Fruit fly (Drosophila melanogaster) whole organism, embryonic: ENCODE data around the gene dbr.

Source experiments
- ATbp ChIP-seq: fragments of 200-800 bp; sonication (Bioruptor generic); optimal IDR thresholded peaks from 2 replicates; lab custom pipeline; 2017; ENCODE audit warnings: missing biosample characterization, mild to moderate bottlenecking, missing genetic modification characterization, missing genetic modification reagents
- Awh ChIP-seq: fragments of 200-800 bp; sonication (Bioruptor generic); IDR thresholded peaks from 2 replicates; pipeline ENCODE4, ENCODE4 v1.3.6; 2022; ENCODE audit warnings: missing biosample characterization, missing genetic modification characterization
- BEAF-32 ChIP-seq: fragments of 200-800 bp; sonication (Bioruptor generic); optimal IDR thresholded peaks from 3 replicates; lab custom pipeline; 2017; ENCODE audit warnings: missing biosample characterization, missing genetic modification characterization, mild to moderate bottlenecking, moderate library complexity, missing genetic modification reagents
- C15 ChIP-seq: fragments of 200-800 bp; sonication (Bioruptor generic); IDR thresholded peaks from 3 replicates; pipeline ENCODE4 v1.3.6; 2022; ENCODE audit warnings: missing biosample characterization, missing genetic modification characterization
- CG10462 ChIP-seq: fragments of 200-800 bp; sonication (Bioruptor generic); optimal IDR thresholded peaks from 2 replicates; lab custom pipeline; 2016; ENCODE audit warnings: missing biosample characterization, missing genetic modification characterization
- CG10654 ChIP-seq: fragments of 200-800 bp; sonication (Bioruptor generic); optimal IDR thresholded peaks from 2 replicates; lab custom pipeline; 2016; ENCODE audit warnings: missing biosample characterization, missing genetic modification characterization
- CG11093 ChIP-seq: fragments of 200-800 bp; sonication (Bioruptor generic); IDR thresholded peaks from 3 replicates; pipeline ENCODE4 v1.3.6; 2022; ENCODE audit warnings: missing biosample characterization, missing genetic modification characterization
- CG13296 ChIP-seq: fragments of 200-800 bp; sonication (Bioruptor generic); optimal IDR thresholded peaks from 3 replicates; lab custom pipeline; 2018; ENCODE audit warnings: missing biosample characterization, mild to moderate bottlenecking, missing genetic modification characterization
- CG1529 ChIP-seq: fragments of 200-800 bp; sonication (Bioruptor generic); optimal IDR thresholded peaks from 3 replicates; lab custom pipeline; 2018; ENCODE audit warnings: missing biosample characterization, missing genetic modification characterization
- CG1647 ChIP-seq: fragments of 200-800 bp; sonication (Bioruptor generic); optimal IDR thresholded peaks from 3 replicates; lab custom pipeline; 2016; ENCODE audit warnings: missing biosample characterization, missing genetic modification characterization
- CG16863 ChIP-seq: fragments of 200-800 bp; sonication (Bioruptor generic); optimal IDR thresholded peaks from 3 replicates; lab custom pipeline; 2016; ENCODE audit warnings: missing biosample characterization, missing genetic modification characterization
- CG17359 ChIP-seq: fragments of 200-800 bp; sonication (Bioruptor generic); optimal IDR thresholded peaks from 3 replicates; lab custom pipeline; 2018; ENCODE audit warnings: missing biosample characterization, mild to moderate bottlenecking, missing genetic modification characterization, moderate library complexity
- CG18764 ChIP-seq: fragments of 200-800 bp; sonication (Bioruptor generic); optimal IDR thresholded peaks from 3 replicates; lab custom pipeline; 2016; ENCODE audit warnings: missing biosample characterization, missing genetic modification characterization
- CG4820 ChIP-seq: fragments of 200-800 bp; sonication (Bioruptor generic); optimal IDR thresholded peaks from 3 replicates; lab custom pipeline; 2016; ENCODE audit warnings: missing biosample characterization, missing genetic modification characterization
- CG6272 ChIP-seq: fragments of 200-800 bp; sonication (Bioruptor generic); IDR thresholded peaks from 2 replicates; pipeline ENCODE4 v1.3.6; 2022; ENCODE audit warnings: missing biosample characterization, missing genetic modification characterization
- CG9215 ChIP-seq: fragments of 200-800 bp; sonication (Bioruptor generic); IDR thresholded peaks from 2 replicates; pipeline ENCODE4 v1.3.6; 2022; ENCODE audit warnings: missing biosample characterization, missing genetic modification characterization
- CG9797 ChIP-seq: fragments of 200-800 bp; sonication (Bioruptor generic); optimal IDR thresholded peaks from 3 replicates; lab custom pipeline; 2018; ENCODE audit warnings: missing biosample characterization, mild to moderate bottlenecking, missing genetic modification characterization
- CG9817 ChIP-seq: fragments of 200-800 bp; sonication (Bioruptor generic); optimal IDR thresholded peaks from 2 replicates; lab custom pipeline; 2018; ENCODE audit warnings: missing biosample characterization, mild to moderate bottlenecking, missing genetic modification characterization, moderate library complexity
- CoRest ChIP-seq: fragments of 200-800 bp; sonication (Bioruptor generic); optimal IDR thresholded peaks from 3 replicates; lab custom pipeline; 2018; ENCODE audit warnings: missing biosample characterization, mild to moderate bottlenecking, missing genetic modification characterization, moderate library complexity
- Elba2 ChIP-seq: fragments of 200-800 bp; sonication (Bioruptor generic); optimal IDR thresholded peaks from 3 replicates; lab custom pipeline; 2016; ENCODE audit warnings: missing biosample characterization, missing genetic modification characterization
- Hmr ChIP-seq: fragments of 200-800 bp; sonication (Bioruptor generic); optimal IDR thresholded peaks from 3 replicates; lab custom pipeline; 2017; ENCODE audit warnings: mild to moderate bottlenecking, missing biosample characterization, missing genetic modification reagents, missing genetic modification characterization
- Hr78 ChIP-seq, 2 experiments: fragments of 200-800 bp in 1 of 2; fragments of >200 bp in 1 of 2; sonication (Bioruptor generic) in 1 of 2; optimal IDR thresholded peaks; 2 replicates each; lab custom pipeline; 2017 to 2019; ENCODE audit warnings: missing biosample characterization in 2 of 2, missing genetic modification characterization in 2 of 2, mild to moderate bottlenecking in 1 of 2, moderate library complexity in 1 of 2
- Meics ChIP-seq: fragments of 200-800 bp; sonication (Bioruptor generic); optimal IDR thresholded peaks from 2 replicates; lab custom pipeline; 2017; ENCODE audit warnings: missing biosample characterization, mild to moderate bottlenecking, missing genetic modification characterization
- Nf-YA ChIP-seq: fragments of 200-800 bp; sonication (Bioruptor generic); IDR thresholded peaks from 2 replicates; pipeline ENCODE4 v1.3.6; 2022; ENCODE audit warnings: missing biosample characterization, missing genetic modification characterization
- Ptx1 ChIP-seq: fragments of 200-800 bp; sonication (Bioruptor generic); IDR thresholded peaks from 2 replicates; pipeline ENCODE4 v1.3.6; 2022; ENCODE audit warnings: missing biosample characterization, missing genetic modification characterization
- Sox100B ChIP-seq: fragments of 200-800 bp; sonication (Bioruptor generic); optimal IDR thresholded peaks from 3 replicates; lab custom pipeline; 2018; ENCODE audit warnings: missing biosample characterization, mild to moderate bottlenecking, missing genetic modification characterization
- Sox102F ChIP-seq: fragments of 200-800 bp; sonication (Bioruptor generic); optimal IDR thresholded peaks from 2 replicates; lab custom pipeline; 2018; ENCODE audit warnings: missing biosample characterization, mild to moderate bottlenecking, missing genetic modification characterization, moderate library complexity
- Spps ChIP-seq: fragments of 200-800 bp; sonication (Bioruptor generic); optimal IDR thresholded peaks from 2 replicates; lab custom pipeline; 2018; ENCODE audit warnings: missing biosample characterization, mild to moderate bottlenecking, missing genetic modification characterization
- Ssrp ChIP-seq: fragments of 200-800 bp; sonication (Bioruptor generic); optimal IDR thresholded peaks from 2 replicates; lab custom pipeline; 2018; ENCODE audit warnings: missing biosample characterization, mild to moderate bottlenecking, missing genetic modification characterization, moderate library complexity
- YL-1 ChIP-seq: fragments of 200-800 bp; sonication (Bioruptor generic); optimal IDR thresholded peaks from 3 replicates; lab custom pipeline; 2017; ENCODE audit warnings: missing biosample characterization, mild to moderate bottlenecking, missing genetic modification characterization
- ara ChIP-seq: fragments of 200-800 bp; sonication (Bioruptor generic); IDR thresholded peaks from 2 replicates; pipeline ENCODE4 v1.3.6; 2022; ENCODE audit warnings: missing biosample characterization, missing genetic modification characterization
- bbx ChIP-seq: fragments of 200-800 bp; sonication (Bioruptor generic); IDR thresholded peaks from 2 replicates; pipeline ENCODE4 v1.3.6; 2022; ENCODE audit warnings: missing biosample characterization, missing genetic modification characterization; ENCODE audit not compliant: partially characterized antibody
- bigmax ChIP-seq: fragments of 200-800 bp; sonication (Bioruptor generic); optimal IDR thresholded peaks from 2 replicates; lab custom pipeline; 2018; ENCODE audit warnings: missing biosample characterization, mild to moderate bottlenecking, missing genetic modification characterization
- bowl ChIP-seq: fragments of 200-800 bp; sonication (Bioruptor generic); IDR thresholded peaks from 2 replicates; pipeline ENCODE4 v1.3.6; 2022; ENCODE audit warnings: missing biosample characterization, missing genetic modification characterization
- cas ChIP-seq: fragments of 200-800 bp; sonication (Bioruptor generic); IDR thresholded peaks from 2 replicates; pipeline ENCODE4 v1.3.6; 2022; ENCODE audit warnings: missing biosample characterization, missing genetic modification characterization
- croc ChIP-seq: fragments of 200-800 bp; sonication (Bioruptor generic); conservative IDR thresholded peaks from 3 replicates; pipeline ENCODE4 v1.3.6; 2022; ENCODE audit warnings: missing biosample characterization, missing genetic modification characterization
- emc ChIP-seq: fragments of 200-800 bp; sonication (Bioruptor generic); optimal IDR thresholded peaks from 2 replicates; lab custom pipeline; 2016; ENCODE audit warnings: missing biosample characterization, missing genetic modification characterization
- eve ChIP-seq, 2 experiments: fragments of >200 bp; optimal IDR thresholded peaks; 2 replicates each; lab custom pipeline; 2017; ENCODE audit warnings: missing biosample characterization in 2 of 2, missing genetic modification characterization in 2 of 2
- gcm2 ChIP-seq: fragments of 200-800 bp; sonication (Bioruptor generic); optimal IDR thresholded peaks from 2 replicates; lab custom pipeline; 2016; ENCODE audit warnings: missing biosample characterization, missing genetic modification characterization
- gfzf ChIP-seq: fragments of 200-800 bp; sonication (Bioruptor generic); optimal IDR thresholded peaks from 2 replicates; lab custom pipeline; 2016; ENCODE audit warnings: missing biosample characterization, mild to moderate bottlenecking, missing genetic modification characterization, moderate library complexity
- jigr1 ChIP-seq: fragments of 200-800 bp; sonication (Bioruptor generic); IDR thresholded peaks from 3 replicates; pipeline ENCODE4 v1.3.6; 2022; ENCODE audit warnings: missing biosample characterization, missing genetic modification characterization
- kay ChIP-seq: fragments of 200-800 bp; sonication (Bioruptor generic); optimal IDR thresholded peaks from 2 replicates; lab custom pipeline; 2016; ENCODE audit warnings: missing biosample characterization, missing genetic modification characterization
- mld ChIP-seq: fragments of 200-800 bp; sonication (Bioruptor generic); IDR thresholded peaks from 3 replicates; pipeline ENCODE4 v1.3.6; 2022; ENCODE audit warnings: missing biosample characterization, missing genetic modification characterization; ENCODE audit not compliant: partially characterized antibody
- nau ChIP-seq: fragments of 200-800 bp; sonication (Bioruptor generic); optimal IDR thresholded peaks from 3 replicates; lab custom pipeline; 2017; ENCODE audit warnings: missing biosample characterization, mild to moderate bottlenecking, missing genetic modification characterization, missing genetic modification reagents
- peb ChIP-seq: fragments of 200-800 bp; sonication (Bioruptor generic); IDR thresholded peaks from 2 replicates; pipeline ENCODE4 v1.3.6; 2022; ENCODE audit warnings: missing biosample characterization, missing genetic modification characterization
- sd ChIP-seq: fragments of 200-800 bp; sonication (Bioruptor generic); optimal IDR thresholded peaks from 3 replicates; lab custom pipeline; 2018; ENCODE audit warnings: missing biosample characterization, mild to moderate bottlenecking, missing genetic modification characterization, moderate library complexity
- stc ChIP-seq: fragments of 200-800 bp; sonication (Bioruptor generic); IDR thresholded peaks from 2 replicates; pipeline ENCODE4 v1.3.6; 2022; ENCODE audit warnings: missing biosample characterization, missing genetic modification characterization
- vvl ChIP-seq: fragments of 200-800 bp; sonication (Bioruptor generic); IDR thresholded peaks from 2 replicates; pipeline ENCODE4 v1.3.6; 2022; ENCODE audit warnings: missing biosample characterization, missing genetic modification characterization
- yki ChIP-seq: fragments of >200 bp; optimal IDR thresholded peaks from 3 replicates; lab custom pipeline; 2018
- z ChIP-seq: fragments of 200-800 bp; sonication (Bioruptor generic); IDR thresholded peaks from 3 replicates; pipeline ENCODE4 v1.3.6; 2022; ENCODE audit warnings: missing biosample characterization, missing genetic modification characterization

dbr gene

dm6 chr2L:66369-67278 lies at the start of gene dbr (continued):
- no peak for TF ChIP-seq Ptx1
- no peak for TF ChIP-seq bowl (GFP tag; lab: Robert Waterston, UW)
- TF ChIP-seq Hr78 (GFP tag; optimal IDR thresholded peaks at IDR 0.05; lab: Kevin White, UChicago): peak in 1 of 2 experiments; percentile 6
- no peak for TF ChIP-seq CG9797 (GFP tag; lab: Kevin White, UChicago)
- no peak for TF ChIP-seq cas (GFP tag; lab: Robert Waterston, UW)
- no peak for TF ChIP-seq ara (GFP tag; lab: Robert Waterston, UW)
- TF ChIP-seq croc (GFP tag; lab: Robert Waterston, UW): no peak
- no peak for TF ChIP-seq kay (GFP tag; lab: Kevin White, UChicago)
- peak; percentile 50 for TF ChIP-seq CG13296
- peak; percentile 79; the same call in 2 of the 3 replicates for TF ChIP-seq z (GFP tag; lab: Robert Waterston, UW)
- TF ChIP-seq jigr1: no peak
- no peak for TF ChIP-seq emc
- no peak for TF ChIP-seq gfzf (GFP tag; lab: Kevin White, UChicago)
- no peak for TF ChIP-seq CG10462 (GFP tag; lab: Kevin White, UChicago)
- TF ChIP-seq bbx (GFP tag; lab: Robert Waterston, UW): 0 out of 2 replicates have a peak, but pooled peaks have one; percentile 7
- peak; percentile 25 for TF ChIP-seq sd (tag; lab: Kevin White, UChicago)
- no peak for TF ChIP-seq C15 (GFP tag; lab: Robert Waterston, UW)
- no peak for TF ChIP-seq peb
- TF ChIP-seq CG4820 (GFP tag; lab: Kevin White, UChicago): no peak
- TF ChIP-seq Awh (GFP tag; lab: Robert Waterston, UW): no peak
- TF ChIP-seq Nf-YA (GFP tag; lab: Robert Waterston, UW): no peak
- no peak for TF ChIP-seq CG6272
- no peak for TF ChIP-seq CG9817 (tag; lab: Kevin White, UChicago)
- TF ChIP-seq vvl (GFP tag; lab: Robert Waterston, UW): peak; percentile 62; the same call in 1 of the 2 replicates
- TF ChIP-seq CG1529: no peak
- no peak for TF ChIP-seq Spps (tag; lab: Kevin White, UChicago)
- TF ChIP-seq eve (GFP tag; optimal IDR thresholded peaks at IDR 0.05; lab: Kevin White, UChicago): peak in 1 of 2 experiments; percentile 86
- TF ChIP-seq Sox102F: no peak
- no peak for TF ChIP-seq mld (GFP tag; lab: Robert Waterston, UW)
- no peak for TF ChIP-seq CG11093 (GFP tag; lab: Robert Waterston, UW)
- no peak for TF ChIP-seq Ssrp
- no peak for TF ChIP-seq CG18764 (GFP tag; lab: Kevin White, UChicago)
- TF ChIP-seq bigmax (GFP tag; lab: Kevin White, UChicago): no peak
- TF ChIP-seq gcm2 (GFP tag; lab: Kevin White, UChicago): peak; percentile 23
- no peak for TF ChIP-seq stc (GFP tag; lab: Robert Waterston, UW)
- peak; percentile 0 for TF ChIP-seq yki (lab: Kevin White, UChicago)
- peak; percentile 58 for TF ChIP-seq CoRest (tag; lab: Kevin White, UChicago)
- TF ChIP-seq ATbp (GFP tag; lab: Kevin White, UChicago): peak; percentile 9
- no peak for TF ChIP-seq CG16863 (GFP tag; lab: Kevin White, UChicago)
- no peak for TF ChIP-seq CG10654
- TF ChIP-seq Meics (GFP tag; lab: Kevin White, UChicago): peak; percentile 7
- TF ChIP-seq Hmr (GFP tag; lab: Kevin White, UChicago): peak; percentile 29
- TF ChIP-seq CG17359: no peak
- no peak for TF ChIP-seq CG9215 (GFP tag; lab: Robert Waterston, UW)
- no peak for TF ChIP-seq BEAF-32 (GFP tag; lab: Kevin White, UChicago)
- TF ChIP-seq nau (GFP tag; lab: Kevin White, UChicago): no peak
- TF ChIP-seq Elba2 (GFP tag; lab: Kevin White, UChicago): no peak
- peak; percentile 35 for TF ChIP-seq YL-1 (GFP tag; lab: Kevin White, UChicago)
- no peak for TF ChIP-seq Sox100B
- no peak for TF ChIP-seq CG1647
